Fruit fly (Drosophila melanogaster) whole organism, embryonic: ENCODE results near the gene Cpr67Fb.

Experiments
- CG10543 ChIP-seq: fragments of 200-800 bp; sonication (Bioruptor generic); optimal IDR thresholded peaks from 3 replicates; lab custom pipeline; 2017; ENCODE audit warnings: missing biosample characterization, mild to moderate bottlenecking, missing genetic modification characterization, moderate library complexity
- CG10959 ChIP-seq: fragments of 200-800 bp; sonication (Bioruptor generic); IDR thresholded peaks from 2 replicates; pipeline ENCODE4 v1.3.6; 2022; ENCODE audit warnings: missing biosample characterization, missing genetic modification characterization
- CG11560 ChIP-seq: fragments of 200-800 bp; sonication (Bioruptor generic); IDR thresholded peaks from 3 replicates; pipeline ENCODE4 v1.3.6; 2022; ENCODE audit warnings: missing biosample characterization, missing genetic modification characterization
- CG1233 ChIP-seq: fragments of 200-800 bp; sonication (Bioruptor generic); optimal IDR thresholded peaks from 4 replicates; lab custom pipeline; 2018; ENCODE audit warnings: missing biosample characterization, mild to moderate bottlenecking, missing genetic modification characterization
- CG13775 ChIP-seq: fragments of 200-800 bp; sonication (Bioruptor generic); optimal IDR thresholded peaks from 3 replicates; lab custom pipeline; 2017; ENCODE audit warnings: missing biosample characterization, mild to moderate bottlenecking, missing genetic modification characterization
- CG1602 ChIP-seq: fragments of 200-800 bp; sonication (Bioruptor generic); optimal IDR thresholded peaks from 3 replicates; lab custom pipeline; 2016; ENCODE audit warnings: missing biosample characterization, missing genetic modification characterization
- CG17359 ChIP-seq: fragments of 200-800 bp; sonication (Bioruptor generic); optimal IDR thresholded peaks from 3 replicates; lab custom pipeline; 2018; ENCODE audit warnings: missing biosample characterization, mild to moderate bottlenecking, missing genetic modification characterization, moderate library complexity
- CG17568 ChIP-seq: fragments of 200-800 bp; sonication (Bioruptor generic); optimal IDR thresholded peaks from 2 replicates; lab custom pipeline; 2018; ENCODE audit warnings: missing biosample characterization, mild to moderate bottlenecking, missing genetic modification characterization, moderate library complexity
- CG1832 ChIP-seq: fragments of 200-800 bp; sonication (Bioruptor generic); optimal IDR thresholded peaks from 2 replicates; lab custom pipeline; 2017; ENCODE audit warnings: missing biosample characterization, mild to moderate bottlenecking, missing genetic modification characterization, inconsistent platforms
- CG4404 ChIP-seq: fragments of 200-800 bp; sonication (Bioruptor generic); IDR thresholded peaks from 2 replicates; pipeline ENCODE4 v1.3.6; 2022; ENCODE audit warnings: missing biosample characterization, missing genetic modification characterization
- CG5953 ChIP-seq: fragments of 200-800 bp; sonication (Bioruptor generic); IDR thresholded peaks from 2 replicates; pipeline ENCODE4 v1.3.6; 2022; ENCODE audit warnings: missing biosample characterization, missing genetic modification characterization
- CG7928 ChIP-seq: fragments of 200-800 bp; sonication (Bioruptor generic); optimal IDR thresholded peaks from 2 replicates; lab custom pipeline; 2017; ENCODE audit warnings: missing biosample characterization, mild to moderate bottlenecking, missing genetic modification characterization
- CG8089 ChIP-seq: fragments of 200-800 bp; sonication (Bioruptor generic); optimal IDR thresholded peaks from 3 replicates; lab custom pipeline; 2016; ENCODE audit warnings: missing biosample characterization, missing genetic modification characterization
- CG8281 ChIP-seq: fragments of 200-800 bp; sonication (Bioruptor generic); optimal IDR thresholded peaks from 2 replicates; lab custom pipeline; 2018; ENCODE audit warnings: missing biosample characterization, mild to moderate bottlenecking, missing genetic modification characterization, moderate library complexity
- CG8944 ChIP-seq: fragments of 200-800 bp; sonication (Bioruptor generic); optimal IDR thresholded peaks from 3 replicates; lab custom pipeline; 2016; ENCODE audit warnings: missing biosample characterization, missing genetic modification characterization
- CG9727 ChIP-seq: fragments of 200-800 bp; sonication (Bioruptor generic); optimal IDR thresholded peaks from 3 replicates; lab custom pipeline; 2017; ENCODE audit warnings: missing biosample characterization, mild to moderate bottlenecking, missing genetic modification characterization
- CG9797 ChIP-seq: fragments of 200-800 bp; sonication (Bioruptor generic); optimal IDR thresholded peaks from 3 replicates; lab custom pipeline; 2018; ENCODE audit warnings: missing biosample characterization, mild to moderate bottlenecking, missing genetic modification characterization
- Dip3 ChIP-seq: fragments of 200-800 bp; sonication (Bioruptor generic); optimal IDR thresholded peaks from 3 replicates; lab custom pipeline; 2016; ENCODE audit warnings: missing biosample characterization, missing genetic modification characterization
- Doc2 ChIP-seq: fragments of 200-800 bp; sonication (Bioruptor generic); IDR thresholded peaks from 2 replicates; pipeline ENCODE4 v1.3.6; 2022; ENCODE audit warnings: missing biosample characterization, missing genetic modification characterization
- HLH54F ChIP-seq: fragments of 200-800 bp; sonication (Bioruptor generic); optimal IDR thresholded peaks from 3 replicates; lab custom pipeline; 2016; ENCODE audit warnings: missing biosample characterization, missing genetic modification characterization
- Lim3 ChIP-seq: fragments of 200-800 bp; sonication (Bioruptor generic); IDR thresholded peaks from 2 replicates; pipeline ENCODE4 v1.3.6; 2022; ENCODE audit warnings: missing biosample characterization, missing genetic modification characterization
- MBD-R2 ChIP-seq: fragments of 200-800 bp; sonication (Bioruptor generic); IDR thresholded peaks from 2 replicates; pipeline ENCODE4 v1.3.6; 2022; ENCODE audit warnings: missing biosample characterization, missing genetic modification characterization
- Med ChIP-seq: fragments of 200-800 bp; sonication (Bioruptor generic); peaks from one replicate; lab custom pipeline; 2016; ENCODE audit warnings: missing biosample characterization, missing genetic modification characterization, mild to moderate bottlenecking, inconsistent platforms, moderate library complexity
- NFAT ChIP-seq: fragments of 200-800 bp; sonication (Bioruptor generic); IDR thresholded peaks from 2 replicates; pipeline ENCODE4 v1.3.6; 2022; ENCODE audit warnings: missing biosample characterization, missing genetic modification characterization
- Nf-YB ChIP-seq: fragments of 200-800 bp; sonication (Bioruptor generic); optimal IDR thresholded peaks from 3 replicates; lab custom pipeline; 2019; ENCODE audit warnings: missing biosample characterization, mild to moderate bottlenecking, missing genetic modification characterization, moderate library complexity
- Nf-YC ChIP-seq: fragments of 200-800 bp; optimal IDR thresholded peaks from 3 replicates; lab custom pipeline; 2019; ENCODE audit warnings: missing biosample characterization, mild to moderate bottlenecking, missing genetic modification characterization, moderate library complexity
- Optix ChIP-seq: fragments of 200-800 bp; sonication (Bioruptor generic); IDR thresholded peaks from 3 replicates; pipeline ENCODE4 v1.3.6; 2022; ENCODE audit warnings: missing biosample characterization, missing genetic modification characterization
- Pdp1 ChIP-seq, 2 experiments: fragments of 200-800 bp; sonication (Bioruptor generic); optimal IDR thresholded peaks; 3 replicates each; lab custom pipeline; 2016; ENCODE audit warnings: missing biosample characterization in 2 of 2, missing genetic modification characterization in 2 of 2, mild to moderate bottlenecking in 1 of 2, moderate library complexity in 1 of 2
- Side ChIP-seq: fragments of 200-800 bp; sonication (Bioruptor generic); optimal IDR thresholded peaks from 2 replicates; lab custom pipeline; 2016; ENCODE audit warnings: missing biosample characterization, missing genetic modification characterization
- al ChIP-seq: fragments of 200-800 bp; sonication (Bioruptor generic); IDR thresholded peaks from 2 replicates; pipeline ENCODE4 v1.3.6; 2022; ENCODE audit warnings: missing biosample characterization, missing genetic modification characterization
- bab2 ChIP-seq: fragments of 200-800 bp; sonication (Bioruptor generic); optimal IDR thresholded peaks from 2 replicates; lab custom pipeline; 2016; ENCODE audit warnings: missing biosample characterization, missing genetic modification characterization
- chn ChIP-seq: fragments of 200-800 bp; sonication (Bioruptor generic); optimal IDR thresholded peaks from 2 replicates; lab custom pipeline; 2016; ENCODE audit warnings: missing biosample characterization, missing genetic modification characterization
- crp ChIP-seq, 2 experiments: fragments of 200-800 bp; sonication (Bioruptor generic); optimal IDR thresholded peaks; 2 replicates in 1 of 2; 3 replicates in 1 of 2; lab custom pipeline; 2017; ENCODE audit warnings: missing biosample characterization in 2 of 2, missing genetic modification characterization in 2 of 2, mild to moderate bottlenecking in 1 of 2, moderate library complexity in 1 of 2
- eve ChIP-seq, 2 experiments: fragments of >200 bp; optimal IDR thresholded peaks; 2 replicates each; lab custom pipeline; 2017; ENCODE audit warnings: missing biosample characterization in 2 of 2, missing genetic modification characterization in 2 of 2
- gcm ChIP-seq: fragments of 200-800 bp; sonication (Bioruptor generic); optimal IDR thresholded peaks from 2 replicates; lab custom pipeline; 2019; ENCODE audit warnings: missing biosample characterization, mild to moderate bottlenecking, missing genetic modification characterization, moderate library complexity
- gfzf ChIP-seq: fragments of 200-800 bp; sonication (Bioruptor generic); optimal IDR thresholded peaks from 2 replicates; lab custom pipeline; 2016; ENCODE audit warnings: missing biosample characterization, mild to moderate bottlenecking, missing genetic modification characterization, moderate library complexity
- hkb ChIP-seq, 2 experiments: fragments of 200-800 bp in 1 of 2; fragments of >200 bp in 1 of 2; sonication (Bioruptor generic) in 1 of 2; IDR thresholded peaks in 1 of 2; optimal IDR thresholded peaks in 1 of 2; 2 replicates each; pipeline versions ENCODE4 v1.3.6 to Lab custom; 2017 to 2022; ENCODE audit warnings: missing biosample characterization in 1 of 2, missing genetic modification characterization in 1 of 2
- hth ChIP-seq: fragments of >200 bp; optimal IDR thresholded peaks from 2 replicates; lab custom pipeline; 2017; ENCODE audit warnings: inconsistent platforms
- jumu ChIP-seq: fragments of 200-800 bp; sonication (Bioruptor generic); optimal IDR thresholded peaks from 3 replicates; lab custom pipeline; 2016; ENCODE audit warnings: missing biosample characterization, missing genetic modification characterization
- kah ChIP-seq: fragments of 200-800 bp; sonication (Bioruptor generic); optimal IDR thresholded peaks from 2 replicates; lab custom pipeline; 2018; ENCODE audit warnings: missing biosample characterization, mild to moderate bottlenecking, missing genetic modification characterization
- maf-S ChIP-seq: fragments of 200-800 bp; sonication (Bioruptor generic); optimal IDR thresholded peaks from 2 replicates; lab custom pipeline; 2016; ENCODE audit warnings: missing biosample characterization, missing genetic modification characterization
- nmo ChIP-seq: fragments of 200-800 bp; sonication (Bioruptor generic); optimal IDR thresholded peaks from 2 replicates; lab custom pipeline; 2018; ENCODE audit warnings: missing biosample characterization, mild to moderate bottlenecking, missing genetic modification characterization, moderate library complexity
- nom ChIP-seq: fragments of 200-800 bp; sonication (Bioruptor generic); optimal IDR thresholded peaks from 2 replicates; lab custom pipeline; 2017; ENCODE audit warnings: missing biosample characterization, missing genetic modification characterization, mild to moderate bottlenecking, moderate library complexity, missing genetic modification reagents
- seq ChIP-seq: fragments of 200-800 bp; sonication (Bioruptor generic); IDR thresholded peaks from 2 replicates; pipeline ENCODE4 v1.3.6; 2022; ENCODE audit warnings: missing biosample characterization, missing genetic modification characterization
- stwl ChIP-seq: fragments of 200-800 bp; sonication (Bioruptor generic); optimal IDR thresholded peaks from 3 replicates; lab custom pipeline; 2018; ENCODE audit warnings: missing biosample characterization, mild to moderate bottlenecking, missing genetic modification characterization, moderate library complexity
- ttk ChIP-seq: fragments of 200-800 bp; sonication (Bioruptor generic); IDR thresholded peaks from 2 replicates; pipeline ENCODE4 v2.1.2; 2022; ENCODE audit warnings: missing biosample characterization, missing genetic modification characterization
- tup ChIP-seq: fragments of 200-800 bp; sonication (Bioruptor generic); optimal IDR thresholded peaks from 2 replicates; lab custom pipeline; 2016; ENCODE audit warnings: missing biosample characterization, mild to moderate bottlenecking, missing genetic modification characterization, moderate library complexity
- wek ChIP-seq: fragments of 200-800 bp; sonication (Bioruptor generic); optimal IDR thresholded peaks from 3 replicates; lab custom pipeline; 2018; ENCODE audit warnings: missing biosample characterization, mild to moderate bottlenecking, missing genetic modification characterization, moderate library complexity

Cpr67Fb gene

DNA sequence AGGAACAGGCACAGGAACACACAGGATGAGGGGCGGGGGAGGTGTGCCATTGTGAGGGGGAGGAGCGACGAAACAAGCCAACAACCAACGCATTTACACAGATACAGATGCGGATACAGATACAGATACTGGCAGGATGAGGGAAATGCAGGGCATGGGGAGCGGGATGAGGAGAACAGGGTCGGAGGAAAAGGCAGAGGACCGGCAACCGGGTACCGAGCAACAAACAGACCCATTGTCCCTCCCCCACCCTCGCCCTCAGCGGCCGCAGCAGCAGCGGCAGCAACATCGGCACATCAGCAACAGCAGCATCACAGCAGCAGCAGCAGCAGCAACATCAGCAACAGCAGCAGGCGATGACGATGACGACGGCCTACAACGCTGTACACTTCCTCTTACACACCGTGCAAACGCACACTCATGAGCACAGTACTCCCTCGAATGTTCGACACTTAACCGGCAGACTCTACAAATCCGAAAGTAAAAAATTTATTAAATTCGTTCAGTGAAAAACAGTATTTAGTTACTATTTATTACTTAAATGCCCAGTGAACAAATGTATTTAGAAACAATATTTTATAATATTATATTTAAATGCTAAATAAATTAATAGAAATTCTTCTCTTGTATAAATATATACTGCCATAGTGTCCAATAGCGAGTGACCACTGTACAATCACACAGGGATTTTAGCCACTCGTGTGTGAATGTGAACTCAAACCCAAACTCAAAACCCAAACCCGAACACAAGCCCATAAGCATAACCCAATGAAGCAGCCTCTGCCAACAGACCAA is 38.4 kb upstream of the Cpr67Fb start (continued):
- no peak for TF ChIP-seq CG9797
- no peak for TF ChIP-seq CG8089 (GFP tag; lab: Kevin White, UChicago)
- no peak for TF ChIP-seq hkb (optimal IDR thresholded peaks at IDR 0.05; lab: Kevin White, UChicago)
- peak; percentile 90 for TF ChIP-seq hkb (GFP tag; IDR thresholded peaks at IDR 0.05; lab: Robert Waterston, UW)
- no peak for TF ChIP-seq wek (GFP tag; lab: Kevin White, UChicago)
- peak; percentile 79 for TF ChIP-seq CG10543 (GFP tag; lab: Kevin White, UChicago)
- TF ChIP-seq CG7928 (GFP tag; lab: Kevin White, UChicago): peak; percentile 35
- TF ChIP-seq Med (GFP tag; lab: Kevin White, UChicago): peak; percentile 59
- TF ChIP-seq CG4404 (GFP tag; lab: Robert Waterston, UW): peak; percentile 96
- peak; percentile 85 for TF ChIP-seq CG1602 (GFP tag; lab: Kevin White, UChicago)
- TF ChIP-seq HLH54F (GFP tag; lab: Kevin White, UChicago): no peak
- TF ChIP-seq eve (GFP tag; optimal IDR thresholded peaks at IDR 0.05; lab: Kevin White, UChicago): peak in 1 of 2 experiments; percentile 28
- TF ChIP-seq CG8281 (tag; lab: Kevin White, UChicago): peak; percentile 71
- TF ChIP-seq MBD-R2 (GFP tag; lab: Robert Waterston, UW): peak; percentile 50; the same call in 1 of the 2 replicates
- TF ChIP-seq Dip3 (GFP tag; lab: Kevin White, UChicago): peak; percentile 12
- peak; percentile 88 for TF ChIP-seq CG17359 (tag; lab: Kevin White, UChicago)
- peak; percentile 67 for TF ChIP-seq CG17568 (GFP tag; lab: Kevin White, UChicago)
- peak; percentile 78 for TF ChIP-seq CG10959 (GFP tag; lab: Robert Waterston, UW)
- no peak for TF ChIP-seq jumu (GFP tag; lab: Kevin White, UChicago)
- TF ChIP-seq nmo: peak; percentile 94
- peak; percentile 61 for TF ChIP-seq tup
- peak; percentile 62 for TF ChIP-seq al (GFP tag; lab: Robert Waterston, UW)
- TF ChIP-seq Optix: peak; percentile 64; the same call in 2 of the 3 replicates
- TF ChIP-seq gfzf (GFP tag; lab: Kevin White, UChicago): no peak
- peak; percentile 74 for TF ChIP-seq kah (GFP tag; lab: Kevin White, UChicago)
- peak; percentile 56 for TF ChIP-seq Lim3 (GFP tag; lab: Robert Waterston, UW)
- peak; percentile 78 for TF ChIP-seq Nf-YC
- peak; percentile 82 for TF ChIP-seq ttk (GFP tag; lab: Robert Waterston, UW)
- TF ChIP-seq CG11560 (tag; lab: Robert Waterston, UW): peak; percentile 70; the same call in 1 of the 3 replicates
- TF ChIP-seq CG1233 (GFP tag; lab: Kevin White, UChicago): peak; percentile 85

DNA sequence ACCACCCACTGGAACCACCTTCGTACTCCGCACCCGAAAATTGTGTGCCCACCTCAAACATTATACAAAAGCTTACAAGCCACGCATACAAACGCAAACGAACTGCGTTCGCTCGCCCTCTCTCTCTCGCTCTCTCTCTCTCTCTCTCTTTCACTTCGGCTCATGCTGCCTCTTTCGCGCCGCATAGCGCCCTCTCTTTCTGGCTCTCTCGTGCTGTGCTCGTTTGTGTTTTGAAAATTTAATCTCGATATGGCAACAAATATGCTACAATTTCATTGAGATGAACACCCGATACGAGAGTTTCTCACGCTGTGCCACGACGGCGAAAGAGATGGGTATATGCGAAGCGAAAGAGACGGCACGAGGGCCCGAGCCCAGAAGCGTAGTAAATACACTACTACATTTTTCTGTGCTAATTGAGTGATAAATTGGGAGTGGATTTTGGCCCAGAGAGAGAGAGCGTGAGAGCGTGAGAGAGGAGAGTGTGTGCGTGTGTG is 37.4 kb upstream of the Cpr67Fb start:
- no peak for TF ChIP-seq CG13775 (GFP tag; lab: Kevin White, UChicago)
- TF ChIP-seq CG5953 (GFP tag; lab: Robert Waterston, UW): no peak
- TF ChIP-seq CG1832: peak; percentile 100
- no peak for TF ChIP-seq hth
- peak in 1 of 2 experiments; percentile 5 for TF ChIP-seq crp (GFP tag; optimal IDR thresholded peaks at IDR 0.05; lab: Kevin White, UChicago)
- peak; percentile 93 for TF ChIP-seq Nf-YC
- no peak for TF ChIP-seq Doc2 (GFP tag; lab: Robert Waterston, UW)
- peak; percentile 64 for TF ChIP-seq Nf-YB (GFP tag; lab: Kevin White, UChicago)
- peak; percentile 20 for TF ChIP-seq maf-S
- peak; percentile 50 for TF ChIP-seq Side (GFP tag; lab: Kevin White, UChicago)
- peak; percentile 13 for TF ChIP-seq gcm (GFP tag; lab: Kevin White, UChicago)
- TF ChIP-seq bab2 (GFP tag; lab: Kevin White, UChicago): no peak
- no peak for TF ChIP-seq CG8944 (GFP tag; lab: Kevin White, UChicago)
- TF ChIP-seq NFAT (GFP tag; lab: Robert Waterston, UW): 0 out of 2 replicates have a peak, but pooled peaks have one; percentile 9
- TF ChIP-seq chn (GFP tag; lab: Kevin White, UChicago): peak; percentile 65
- peak in 1 of 2 experiments; percentile 76 for TF ChIP-seq Pdp1 (GFP tag; optimal IDR thresholded peaks at IDR 0.05; lab: Kevin White, UChicago)
- TF ChIP-seq CG9727 (GFP tag; lab: Kevin White, UChicago): peak; percentile 21
- TF ChIP-seq seq (GFP tag; lab: Robert Waterston, UW): peak; percentile 55; the same call in 1 of the 2 replicates
- peak; percentile 39 for TF ChIP-seq stwl (tag; lab: Kevin White, UChicago)
- TF ChIP-seq nom (GFP tag; lab: Kevin White, UChicago): peak; percentile 47
